Fruit fly (Drosophila melanogaster) whole organism, embryonic: ENCODE data around the gene Pex11c.

Experiments used
- Abd-B ChIP-seq: fragments of 200-800 bp; sonication (Bioruptor generic); optimal IDR thresholded peaks from 2 replicates; lab custom pipeline; 2018; ENCODE audit warnings: missing biosample characterization, mild to moderate bottlenecking, missing genetic modification characterization, moderate library complexity
- Ada2b ChIP-seq: fragments of 200-800 bp; sonication (Bioruptor generic); IDR thresholded peaks from 2 replicates; pipeline ENCODE4 v1.3.6; 2022; ENCODE audit warnings: missing biosample characterization, missing genetic modification characterization
- Atf6 ChIP-seq: fragments of 200-800 bp; sonication (Bioruptor generic); IDR thresholded peaks from 2 replicates; pipeline ENCODE4 v1.3.6; 2022; ENCODE audit warnings: missing biosample characterization, missing genetic modification characterization
- CG10431 ChIP-seq: fragments of 200-800 bp; sonication (Bioruptor generic); optimal IDR thresholded peaks from 3 replicates; lab custom pipeline; 2018; ENCODE audit warnings: missing biosample characterization, mild to moderate bottlenecking, missing genetic modification characterization
- CG11398 ChIP-seq: fragments of 200-800 bp; sonication (Bioruptor generic); optimal IDR thresholded peaks from 2 replicates; lab custom pipeline; 2016; ENCODE audit warnings: missing biosample characterization, missing genetic modification characterization
- CG12104 ChIP-seq: fragments of 200-800 bp; sonication (Bioruptor generic); optimal IDR thresholded peaks from 3 replicates; lab custom pipeline; 2016; ENCODE audit warnings: missing biosample characterization, missing genetic modification characterization
- CG13296 ChIP-seq: fragments of 200-800 bp; sonication (Bioruptor generic); optimal IDR thresholded peaks from 3 replicates; lab custom pipeline; 2018; ENCODE audit warnings: missing biosample characterization, mild to moderate bottlenecking, missing genetic modification characterization
- CG15269 ChIP-seq: fragments of 200-800 bp; sonication (Bioruptor generic); optimal IDR thresholded peaks from 2 replicates; lab custom pipeline; 2018; ENCODE audit warnings: missing biosample characterization, mild to moderate bottlenecking, missing genetic modification characterization, moderate library complexity
- CG16815 ChIP-seq: fragments of 200-800 bp; sonication (Bioruptor generic); optimal IDR thresholded peaks from 3 replicates; lab custom pipeline; 2017; ENCODE audit warnings: missing biosample characterization, mild to moderate bottlenecking, missing genetic modification characterization
- CG17359 ChIP-seq: fragments of 200-800 bp; sonication (Bioruptor generic); optimal IDR thresholded peaks from 3 replicates; lab custom pipeline; 2018; ENCODE audit warnings: missing biosample characterization, mild to moderate bottlenecking, missing genetic modification characterization, moderate library complexity
- CG17829 ChIP-seq: fragments of 200-800 bp; optimal IDR thresholded peaks from 2 replicates; lab custom pipeline; 2019; ENCODE audit warnings: missing biosample characterization, mild to moderate bottlenecking, missing genetic modification characterization, moderate library complexity
- CG18011 ChIP-seq: fragments of 200-800 bp; sonication (Bioruptor generic); optimal IDR thresholded peaks from 2 replicates; lab custom pipeline; 2017; ENCODE audit warnings: missing biosample characterization, missing genetic modification characterization, mild to moderate bottlenecking, moderate library complexity, missing genotype
- CG18262 ChIP-seq: fragments of 200-800 bp; optimal IDR thresholded peaks from 3 replicates; lab custom pipeline; 2019; ENCODE audit warnings: missing biosample characterization, mild to moderate bottlenecking, missing genetic modification characterization, moderate library complexity
- CG18764 ChIP-seq: fragments of 200-800 bp; sonication (Bioruptor generic); optimal IDR thresholded peaks from 3 replicates; lab custom pipeline; 2016; ENCODE audit warnings: missing biosample characterization, missing genetic modification characterization
- CG2129 ChIP-seq: fragments of 200-800 bp; sonication (Bioruptor generic); IDR thresholded peaks from 2 replicates; pipeline ENCODE4 v1.3.6; 2022; ENCODE audit warnings: missing biosample characterization, missing genetic modification characterization; ENCODE audit not compliant: partially characterized antibody
- CG2875 ChIP-seq: fragments of 200-800 bp; sonication (Bioruptor generic); optimal IDR thresholded peaks from 2 replicates; lab custom pipeline; 2017; ENCODE audit warnings: missing biosample characterization, mild to moderate bottlenecking, missing genetic modification characterization, missing genetic modification reagents
- CG3065 ChIP-seq: fragments of 200-800 bp; sonication (Bioruptor generic); optimal IDR thresholded peaks from 2 replicates; lab custom pipeline; 2016; ENCODE audit warnings: missing biosample characterization, missing genetic modification characterization
- CG34422 ChIP-seq: fragments of 200-800 bp; sonication (Bioruptor generic); IDR thresholded peaks from 3 replicates; pipeline ENCODE4 v1.3.6; 2022; ENCODE audit warnings: missing biosample characterization, missing genetic modification characterization
- CG42726 ChIP-seq: fragments of 200-800 bp; sonication (Bioruptor generic); IDR thresholded peaks from 2 replicates; pipeline ENCODE4 v1.3.6; 2022; ENCODE audit warnings: missing biosample characterization, missing genetic modification characterization; ENCODE audit not compliant: partially characterized antibody
- CG4854 ChIP-seq: fragments of 200-800 bp; sonication (Bioruptor generic); optimal IDR thresholded peaks from 2 replicates; lab custom pipeline; 2016; ENCODE audit warnings: missing biosample characterization, missing genetic modification characterization, inconsistent platforms
- CG6254 ChIP-seq: fragments of 200-800 bp; sonication (Bioruptor generic); optimal IDR thresholded peaks from 3 replicates; lab custom pipeline; 2017; ENCODE audit warnings: mild to moderate bottlenecking, missing biosample characterization, missing genetic modification reagents, missing genetic modification characterization
- CG6854 ChIP-seq: fragments of 200-800 bp; sonication (Bioruptor generic); optimal IDR thresholded peaks from 3 replicates; lab custom pipeline; 2017; ENCODE audit warnings: missing biosample characterization, mild to moderate bottlenecking, missing genetic modification characterization
- CG7357 ChIP-seq: fragments of 200-800 bp; sonication (Bioruptor generic); IDR thresholded peaks from 3 replicates; pipeline ENCODE4 v1.3.6; 2022; ENCODE audit warnings: missing biosample characterization, missing genetic modification characterization
- CG7556 ChIP-seq: fragments of 200-800 bp; sonication (Bioruptor generic); optimal IDR thresholded peaks from 2 replicates; lab custom pipeline; 2017; ENCODE audit warnings: missing biosample characterization, mild to moderate bottlenecking, missing genetic modification characterization
- CG8359 ChIP-seq: fragments of 200-800 bp; sonication (Bioruptor generic); optimal IDR thresholded peaks from 2 replicates; lab custom pipeline; 2017; ENCODE audit warnings: missing biosample characterization, mild to moderate bottlenecking, missing genetic modification characterization, borderline replicate concordance
- CG9609 ChIP-seq: fragments of 200-800 bp; sonication (Bioruptor generic); optimal IDR thresholded peaks from 3 replicates; lab custom pipeline; 2016; ENCODE audit warnings: missing biosample characterization, missing genetic modification characterization
- CG9932 ChIP-seq: fragments of 200-800 bp; sonication (Bioruptor generic); IDR thresholded peaks from 2 replicates; pipeline ENCODE4 v1.3.6; 2022; ENCODE audit warnings: missing biosample characterization, missing genetic modification characterization
- Drgx ChIP-seq: fragments of 200-800 bp; sonication (Bioruptor generic); IDR thresholded peaks from 2 replicates; pipeline ENCODE4 v1.3.6; 2022; ENCODE audit warnings: missing biosample characterization, missing genetic modification characterization
- HHEX ChIP-seq: fragments of 200-800 bp; sonication (Bioruptor generic); optimal IDR thresholded peaks from 3 replicates; lab custom pipeline; 2017; ENCODE audit warnings: missing biosample characterization, mild to moderate bottlenecking, missing genetic modification characterization, missing genetic modification reagents
- HLH4C ChIP-seq: fragments of 200-800 bp; sonication (Bioruptor generic); IDR thresholded peaks from 3 replicates; pipeline ENCODE4 v1.3.6; 2022; ENCODE audit warnings: missing biosample characterization, missing genetic modification characterization; ENCODE audit not compliant: partially characterized antibody
- HLHmδ ChIP-seq: fragments of 200-800 bp; sonication (Bioruptor generic); optimal IDR thresholded peaks from 2 replicates; lab custom pipeline; 2018; ENCODE audit warnings: missing biosample characterization, mild to moderate bottlenecking, missing genetic modification characterization, moderate library complexity
- Hmx ChIP-seq: fragments of 200-800 bp; sonication (Bioruptor generic); optimal IDR thresholded peaks from 2 replicates; lab custom pipeline; 2016; ENCODE audit warnings: missing biosample characterization, missing genetic modification characterization
- NK7.1 ChIP-seq: fragments of 200-800 bp; sonication (Bioruptor generic); optimal IDR thresholded peaks from 3 replicates; lab custom pipeline; 2016; ENCODE audit warnings: missing biosample characterization, missing genetic modification characterization
- Optix ChIP-seq: fragments of 200-800 bp; sonication (Bioruptor generic); IDR thresholded peaks from 3 replicates; pipeline ENCODE4 v1.3.6; 2022; ENCODE audit warnings: missing biosample characterization, missing genetic modification characterization
- Spps ChIP-seq: fragments of 200-800 bp; sonication (Bioruptor generic); optimal IDR thresholded peaks from 2 replicates; lab custom pipeline; 2018; ENCODE audit warnings: missing biosample characterization, mild to moderate bottlenecking, missing genetic modification characterization
- al ChIP-seq: fragments of 200-800 bp; sonication (Bioruptor generic); IDR thresholded peaks from 2 replicates; pipeline ENCODE4 v1.3.6; 2022; ENCODE audit warnings: missing biosample characterization, missing genetic modification characterization
- amos ChIP-seq: fragments of 200-800 bp; sonication (Bioruptor generic); IDR thresholded peaks from 2 replicates; pipeline ENCODE4 v1.3.6; 2022; ENCODE audit warnings: missing biosample characterization, missing genetic modification characterization; ENCODE audit not compliant: partially characterized antibody
- ash1 ChIP-seq: fragments of 200-800 bp; sonication (Bioruptor generic); optimal IDR thresholded peaks from 2 replicates; lab custom pipeline; 2018; ENCODE audit warnings: missing biosample characterization, mild to moderate bottlenecking, missing genetic modification characterization
- ci ChIP-seq: fragments of 200-800 bp; sonication (Bioruptor generic); IDR thresholded peaks from 3 replicates; pipeline ENCODE4 v1.3.6; 2022; ENCODE audit warnings: missing biosample characterization, missing genetic modification characterization
- dan ChIP-seq: fragments of 200-800 bp; sonication (Bioruptor generic); IDR thresholded peaks from 2 replicates; pipeline ENCODE4 v1.3.6; 2022; ENCODE audit warnings: missing biosample characterization, missing genetic modification characterization
- dati ChIP-seq: fragments of 200-800 bp; sonication (Bioruptor generic); IDR thresholded peaks from 2 replicates; pipeline ENCODE4 v1.3.6; 2022; ENCODE audit warnings: missing biosample characterization, missing genetic modification characterization
- ems ChIP-seq: fragments of 200-800 bp; sonication (Bioruptor generic); optimal IDR thresholded peaks from 3 replicates; lab custom pipeline; 2016; ENCODE audit warnings: missing biosample characterization, missing genetic modification characterization
- eyg ChIP-seq: fragments of 200-800 bp; sonication (Bioruptor generic); optimal IDR thresholded peaks from 3 replicates; lab custom pipeline; 2016; ENCODE audit warnings: missing biosample characterization, missing genetic modification characterization
- kay ChIP-seq: fragments of 200-800 bp; sonication (Bioruptor generic); optimal IDR thresholded peaks from 2 replicates; lab custom pipeline; 2016; ENCODE audit warnings: missing biosample characterization, missing genetic modification characterization
- mld ChIP-seq: fragments of 200-800 bp; sonication (Bioruptor generic); IDR thresholded peaks from 3 replicates; pipeline ENCODE4 v1.3.6; 2022; ENCODE audit warnings: missing biosample characterization, missing genetic modification characterization; ENCODE audit not compliant: partially characterized antibody
- org-1 ChIP-seq: fragments of 200-800 bp; sonication (Bioruptor generic); optimal IDR thresholded peaks from 2 replicates; lab custom pipeline; 2017; ENCODE audit warnings: missing biosample characterization, missing genetic modification characterization
- peb ChIP-seq: fragments of 200-800 bp; sonication (Bioruptor generic); IDR thresholded peaks from 2 replicates; pipeline ENCODE4 v1.3.6; 2022; ENCODE audit warnings: missing biosample characterization, missing genetic modification characterization
- schlank ChIP-seq: fragments of 200-800 bp; sonication (Bioruptor generic); optimal IDR thresholded peaks from 2 replicates; lab custom pipeline; 2018; ENCODE audit warnings: missing biosample characterization, mild to moderate bottlenecking, missing genetic modification characterization
- seq ChIP-seq: fragments of 200-800 bp; sonication (Bioruptor generic); IDR thresholded peaks from 2 replicates; pipeline ENCODE4 v1.3.6; 2022; ENCODE audit warnings: missing biosample characterization, missing genetic modification characterization
- wek ChIP-seq: fragments of 200-800 bp; sonication (Bioruptor generic); optimal IDR thresholded peaks from 3 replicates; lab custom pipeline; 2018; ENCODE audit warnings: missing biosample characterization, mild to moderate bottlenecking, missing genetic modification characterization, moderate library complexity
- zfh2 ChIP-seq: fragments of 200-800 bp; sonication (Bioruptor generic); optimal IDR thresholded peaks from 2 replicates; lab custom pipeline; 2016; ENCODE audit warnings: missing biosample characterization, missing genetic modification characterization

Pex11c gene

DNA sequence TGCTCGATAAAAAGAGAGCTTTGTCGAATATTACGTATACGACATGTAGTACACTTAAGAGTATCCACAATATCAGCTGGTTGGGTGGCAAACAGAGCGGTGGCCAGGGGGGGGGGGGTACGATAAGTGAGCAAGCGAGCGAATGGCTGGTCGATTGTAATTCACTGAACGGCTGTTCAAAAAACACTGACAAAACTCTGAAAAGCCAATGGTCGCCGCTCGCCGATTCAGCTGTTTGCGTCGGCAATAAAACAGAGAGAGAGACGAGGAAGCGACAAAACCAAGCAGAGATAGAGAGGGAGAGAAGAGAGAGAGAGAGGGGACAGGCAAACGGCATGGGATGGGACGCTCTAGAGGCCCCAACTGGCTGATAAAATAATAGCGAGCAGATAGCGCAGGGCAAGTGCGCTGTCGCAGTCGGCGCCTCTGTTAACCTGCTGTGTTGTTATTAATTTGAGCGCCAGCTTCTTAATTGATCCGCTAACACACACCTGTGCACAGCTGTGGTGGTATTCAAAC, 31.6 kb upstream of the Pex11c start, which contains the start of gene cnc (continued):
- TF ChIP-seq ash1 (GFP tag; lab: Kevin White, UChicago) (no peak), HHEX (GFP tag; lab: Kevin White, UChicago) (peak; percentile 44), mld (GFP tag; lab: Robert Waterston, UW) (no peak), ems (GFP tag; lab: Kevin White, UChicago) (peak; percentile 2), CG2129 (GFP tag; lab: Robert Waterston, UW) (no peak), CG18764 (no peak), Ada2b (GFP tag; lab: Robert Waterston, UW) (no peak), org-1 (GFP tag; lab: Kevin White, UChicago) (no peak), ci (GFP tag; lab: Robert Waterston, UW) (no peak; the same call in 1 of the 3 replicates), seq (GFP tag; lab: Robert Waterston, UW) (no peak), Spps (tag; lab: Kevin White, UChicago) (no peak), HLHmδ (GFP tag; lab: Kevin White, UChicago) (no peak), CG13296 (GFP tag; lab: Kevin White, UChicago) (no peak), CG10431 (no peak), al (GFP tag; lab: Robert Waterston, UW) (no peak), CG17829 (tag; lab: Kevin White, UChicago) (no peak), amos (GFP tag; lab: Robert Waterston, UW) (peak; percentile 18; the same call in 1 of the 2 replicates), Optix (no peak; the same call in 2 of the 3 replicates), CG15269 (tag; lab: Kevin White, UChicago) (no peak), CG11398 (GFP tag; lab: Kevin White, UChicago) (no peak), CG12104 (GFP tag; lab: Kevin White, UChicago) (no peak), peb (GFP tag; lab: Robert Waterston, UW) (no peak), CG8359 (no peak), Drgx (GFP tag; lab: Robert Waterston, UW) (no peak; the same call in 1 of the 2 replicates), dan (GFP tag; lab: Robert Waterston, UW) (no peak), CG7556 (GFP tag; lab: Kevin White, UChicago) (no peak), Abd-B (GFP tag; lab: Kevin White, UChicago) (no peak), eyg (GFP tag; lab: Kevin White, UChicago) (no peak), CG18011 (GFP tag; lab: Kevin White, UChicago) (peak; percentile 41), Atf6 (GFP tag; lab: Robert Waterston, UW) (peak; percentile 63), CG7357 (GFP tag; lab: Robert Waterston, UW) (no peak), CG16815 (GFP tag; lab: Kevin White, UChicago) (no peak), CG4854 (GFP tag; lab: Kevin White, UChicago) (no peak), CG6854 (peak; percentile 16), CG2875 (no peak), CG6254 (GFP tag; lab: Kevin White, UChicago) (no peak), CG17359 (tag; lab: Kevin White, UChicago) (no peak), CG9609 (GFP tag; lab: Kevin White, UChicago) (no peak), CG18262 (tag; lab: Kevin White, UChicago) (no peak), Hmx (GFP tag; lab: Kevin White, UChicago) (no peak), CG3065 (GFP tag; lab: Kevin White, UChicago) (no peak), CG42726 (GFP tag; lab: Robert Waterston, UW) (no peak), CG9932 (0 out of 2 replicates have a peak, but pooled peaks have one; percentile 5), HLH4C (GFP tag; lab: Robert Waterston, UW) (peak; percentile 7; the same call in 1 of the 3 replicates), dati (GFP tag; lab: Robert Waterston, UW) (no peak), CG34422 (no peak), wek (no peak), kay (GFP tag; lab: Kevin White, UChicago) (no peak), zfh2 (GFP tag; lab: Kevin White, UChicago) (no peak), NK7.1 (GFP tag; lab: Kevin White, UChicago) (no peak), schlank (tag; lab: Kevin White, UChicago) (no peak)
